Worm (Caenorhabditis elegans) whole organism, young adult: ENCODE measurements around the gene T02G5.3.

Experiments used
- B0019.2 ChIP-seq: fragments of 200-800 bp; sonication (Bioruptor generic); conservative IDR thresholded peaks from 2 replicates; pipeline ENCODE4 v1.3.6; 2022; ENCODE audit warnings: missing genetic modification reagents, missing genetic modification characterization, missing compliant biosample characterization
- D2030.7 ChIP-seq: fragments of 200-800 bp; sonication (Bioruptor generic); IDR thresholded peaks from 2 replicates; pipeline ENCODE4 v1.3.6; 2022; ENCODE audit warnings: missing genetic modification reagents, missing genetic modification characterization, missing compliant biosample characterization
- F23B12.7 ChIP-seq: sonication (generic microtip); optimal IDR thresholded peaks from 2 replicates; lab custom pipeline; 2017; ENCODE audit warnings: missing genetic modification characterization, mild to moderate bottlenecking, missing compliant biosample characterization, antibody characterized with exemption, moderate library complexity; ENCODE audit not compliant: insufficient read depth
- F33H1.4 ChIP-seq: fragments of 200-800 bp; sonication (Bioruptor generic); IDR thresholded peaks from 2 replicates; pipeline ENCODE4 v1.3.6; 2022; ENCODE audit warnings: missing genetic modification reagents, missing genetic modification characterization, missing compliant biosample characterization
- F37B4.10 ChIP-seq: fragments of 200-800 bp; sonication (Bioruptor generic); IDR thresholded peaks from 2 replicates; pipeline ENCODE4 v1.3.6; 2022; ENCODE audit warnings: missing genetic modification characterization, missing compliant biosample characterization
- F49E8.2 ChIP-seq: sonication (generic microtip); optimal IDR thresholded peaks from 3 replicates; lab custom pipeline; 2017; ENCODE audit warnings: missing genetic modification characterization, mild to moderate bottlenecking, missing compliant biosample characterization, antibody characterized with exemption, moderate library complexity; ENCODE audit not compliant: insufficient read depth
- F52B5.7 ChIP-seq: sonication (generic microtip); optimal IDR thresholded peaks from 2 replicates; lab custom pipeline; 2016; ENCODE audit warnings: mild to moderate bottlenecking, missing genetic modification characterization, missing compliant biosample characterization
- K11D2.4 ChIP-seq: fragments of 200-800 bp; sonication (Bioruptor generic); IDR thresholded peaks from 2 replicates; pipeline ENCODE4 v1.3.6; 2022; ENCODE audit warnings: missing genetic modification reagents, missing genetic modification characterization, missing compliant biosample characterization
- Y53F4B.3 ChIP-seq: fragments of 200-800 bp; sonication (Bioruptor generic); IDR thresholded peaks from 2 replicates; pipeline ENCODE4 v1.3.6; 2022; ENCODE audit warnings: missing genetic modification reagents, missing genetic modification characterization, missing compliant biosample characterization
- ZK185.1 ChIP-seq: sonication (generic microtip); optimal IDR thresholded peaks from 2 replicates; lab custom pipeline; 2016; ENCODE audit warnings: mild to moderate bottlenecking, missing genetic modification characterization, missing compliant biosample characterization; ENCODE audit not compliant: poor library complexity, severe bottlenecking
- aptf-3 ChIP-seq: fragments of 200-800 bp; sonication (Bioruptor generic); IDR thresholded peaks from 2 replicates; pipeline ENCODE4 v1.3.6; 2022; ENCODE audit warnings: missing genetic modification characterization, missing compliant biosample characterization
- attf-3 ChIP-seq: fragments of 200-800 bp; sonication (Bioruptor generic); conservative IDR thresholded peaks from 2 replicates; pipeline ENCODE4 v1.3.6; 2022; ENCODE audit warnings: missing genetic modification reagents, missing genetic modification characterization, missing compliant biosample characterization
- attf-5 ChIP-seq: fragments of 200-800 bp; sonication (Bioruptor generic); optimal IDR thresholded peaks from 2 replicates; lab custom pipeline; 2018; ENCODE audit warnings: mild to moderate bottlenecking, missing genetic modification characterization, missing compliant biosample characterization
- attf-6 ChIP-seq: fragments of 200-800 bp; sonication (Bioruptor generic); IDR thresholded peaks from 2 replicates; pipeline ENCODE4 v1.3.6; 2022; ENCODE audit warnings: missing genetic modification reagents, missing genetic modification characterization, missing compliant biosample characterization
- bed-1 ChIP-seq: fragments of 200-800 bp; sonication (Bioruptor generic); IDR thresholded peaks from 2 replicates; pipeline ENCODE4 v1.3.6; 2022; ENCODE audit warnings: missing genetic modification reagents, missing genetic modification characterization, missing compliant biosample characterization
- ccch-3 ChIP-seq: fragments of 200-800 bp; sonication (Bioruptor generic); optimal IDR thresholded peaks from 2 replicates; lab custom pipeline; 2018; ENCODE audit warnings: mild to moderate bottlenecking, missing genetic modification characterization, missing compliant biosample characterization
- ceh-100 ChIP-seq: fragments of 200-800 bp; sonication (Bioruptor generic); IDR thresholded peaks from 2 replicates; pipeline ENCODE4 v1.3.6; 2022; ENCODE audit warnings: missing genetic modification reagents, missing genetic modification characterization, missing compliant biosample characterization
- dox-1 ChIP-seq: fragments of 200-800 bp; sonication (Bioruptor generic); IDR thresholded peaks from 2 replicates; pipeline ENCODE4 v1.3.6; 2022; ENCODE audit warnings: missing genetic modification reagents, missing genetic modification characterization, missing compliant biosample characterization
- egl-18 ChIP-seq: fragments of 200-800 bp; sonication (Bioruptor generic); IDR thresholded peaks from 2 replicates; pipeline ENCODE4 v1.3.6; 2022; ENCODE audit warnings: missing genetic modification reagents, missing genetic modification characterization, missing compliant biosample characterization
- ekl-4 ChIP-seq: fragments of 200-800 bp; sonication (Bioruptor generic); IDR thresholded peaks from 2 replicates; pipeline ENCODE4 v1.3.6; 2022; ENCODE audit warnings: missing genetic modification reagents, missing genetic modification characterization, missing compliant biosample characterization
- him-1 ChIP-seq: sonication (generic microtip); optimal IDR thresholded peaks from 2 replicates; lab custom pipeline; 2016; ENCODE audit warnings: missing genotype, missing genetic modification reagents, missing genetic modification characterization, missing compliant biosample characterization
- hmg-1.2 ChIP-seq: fragments of 200-800 bp; sonication (Bioruptor generic); IDR thresholded peaks from 2 replicates; pipeline ENCODE4 v1.3.6; 2022; ENCODE audit warnings: missing genetic modification reagents, missing genetic modification characterization, missing compliant biosample characterization
- hrde-1 ChIP-seq: sonication (generic microtip); optimal IDR thresholded peaks from 2 replicates; lab custom pipeline; 2016; ENCODE audit warnings: missing genetic modification characterization, mild to moderate bottlenecking, missing compliant biosample characterization, moderate library complexity, missing genotype, missing genetic modification reagents, borderline replicate concordance
- hsf-1 ChIP-seq: fragments of 200-800 bp; sonication (Bioruptor generic); IDR thresholded peaks from 2 replicates; pipeline ENCODE4 v1.3.6; 2022; ENCODE audit warnings: missing genetic modification reagents, missing genetic modification characterization, missing compliant biosample characterization
- let-607 ChIP-seq, 2 experiments: fragments of 200-800 bp in 1 of 2; sonication (Bioruptor generic) in 1 of 2; sonication (generic microtip) in 1 of 2; optimal IDR thresholded peaks; 2 replicates each; lab custom pipeline; 2016 to 2018; ENCODE audit warnings: mild to moderate bottlenecking in 2 of 2, missing compliant biosample characterization in 2 of 2, missing genetic modification characterization in 2 of 2, moderate library complexity in 2 of 2, missing genotype in 1 of 2
- lin-35 ChIP-seq, 3 experiments: fragments of 150-350 bp in 2 of 3; sonication (generic microtip) in 1 of 3; optimal IDR thresholded peaks; 2 replicates each; lab custom pipeline; 2014 to 2018; ENCODE audit warnings: missing biosample characterization in 3 of 3, missing genetic modification characterization in 3 of 3, missing genetic modification reagents in 3 of 3
- lin-54 ChIP-seq: fragments of 200-800 bp; sonication (Bioruptor generic); optimal IDR thresholded peaks from 2 replicates; lab custom pipeline; 2018; ENCODE audit warnings: mild to moderate bottlenecking, missing genetic modification characterization, missing compliant biosample characterization
- lsl-1 ChIP-seq: fragments of 200-800 bp; sonication (Bioruptor generic); optimal IDR thresholded peaks from 2 replicates; lab custom pipeline; 2018; ENCODE audit warnings: mild to moderate bottlenecking, missing genetic modification characterization, moderate library complexity, missing compliant biosample characterization
- madf-10 ChIP-seq: sonication (generic microtip); optimal IDR thresholded peaks from 2 replicates; lab custom pipeline; 2016; ENCODE audit warnings: mild to moderate bottlenecking, missing genetic modification characterization, missing compliant biosample characterization
- mcd-1 ChIP-seq: fragments of 200-800 bp; sonication (Bioruptor generic); IDR thresholded peaks from 2 replicates; pipeline ENCODE4 v1.3.6; 2022; ENCODE audit warnings: missing genetic modification reagents, missing genetic modification characterization, missing compliant biosample characterization
- mxl-1 ChIP-seq: sonication (generic microtip); optimal IDR thresholded peaks from 2 replicates; lab custom pipeline; 2016; ENCODE audit warnings: missing genetic modification characterization, missing compliant biosample characterization
- nfya-2 ChIP-seq: fragments of 200-800 bp; sonication (Bioruptor generic); IDR thresholded peaks from 2 replicates; pipeline ENCODE4 v1.3.6; 2022; ENCODE audit warnings: missing genetic modification reagents, missing genetic modification characterization, missing compliant biosample characterization
- nhr-80 ChIP-seq: sonication (generic microtip); optimal IDR thresholded peaks from 2 replicates; lab custom pipeline; 2016; ENCODE audit warnings: missing genetic modification characterization, missing compliant biosample characterization
- repo-1 ChIP-seq: sonication (generic microtip); optimal IDR thresholded peaks from 2 replicates; lab custom pipeline; 2017; ENCODE audit warnings: mild to moderate bottlenecking, missing genetic modification characterization, missing compliant biosample characterization
- snpc-1.1 ChIP-seq: sonication (generic microtip); optimal IDR thresholded peaks from 2 replicates; lab custom pipeline; 2017; ENCODE audit warnings: missing genetic modification characterization, mild to moderate bottlenecking, missing compliant biosample characterization, antibody characterized with exemption, moderate library complexity, missing genotype, missing genetic modification reagents; ENCODE audit not compliant: insufficient read depth
- snpc-1.3 ChIP-seq: sonication (generic microtip); optimal IDR thresholded peaks from 2 replicates; lab custom pipeline; 2017; ENCODE audit warnings: missing genetic modification characterization, mild to moderate bottlenecking, missing compliant biosample characterization, antibody characterized with exemption, moderate library complexity, missing genotype, missing genetic modification reagents; ENCODE audit not compliant: insufficient read depth
- snpc-3.4 ChIP-seq: sonication (generic microtip); optimal IDR thresholded peaks from 2 replicates; lab custom pipeline; 2017; ENCODE audit warnings: missing genetic modification characterization, mild to moderate bottlenecking, missing compliant biosample characterization, antibody characterized with exemption, moderate library complexity, missing genotype, missing genetic modification reagents
- tlf-1 ChIP-seq: fragments of 200-800 bp; sonication (Bioruptor generic); optimal IDR thresholded peaks from 2 replicates; lab custom pipeline; 2018; ENCODE audit warnings: mild to moderate bottlenecking, missing genetic modification characterization, missing compliant biosample characterization
- xnd-1 ChIP-seq: sonication (generic microtip); optimal IDR thresholded peaks from 2 replicates; lab custom pipeline; 2016; ENCODE audit warnings: missing genotype, missing genetic modification reagents, missing genetic modification characterization, missing compliant biosample characterization
- ztf-18 ChIP-seq: sonication (generic microtip); optimal IDR thresholded peaks from 2 replicates; lab custom pipeline; 2016; ENCODE audit warnings: missing genotype, mild to moderate bottlenecking, missing genetic modification characterization, missing compliant biosample characterization
- ztf-22 ChIP-seq: fragments of 200-800 bp; sonication (Bioruptor generic); optimal IDR thresholded peaks from 2 replicates; lab custom pipeline; 2018; ENCODE audit warnings: mild to moderate bottlenecking, missing genetic modification characterization, moderate library complexity, missing compliant biosample characterization

T02G5.3 gene

DNA sequence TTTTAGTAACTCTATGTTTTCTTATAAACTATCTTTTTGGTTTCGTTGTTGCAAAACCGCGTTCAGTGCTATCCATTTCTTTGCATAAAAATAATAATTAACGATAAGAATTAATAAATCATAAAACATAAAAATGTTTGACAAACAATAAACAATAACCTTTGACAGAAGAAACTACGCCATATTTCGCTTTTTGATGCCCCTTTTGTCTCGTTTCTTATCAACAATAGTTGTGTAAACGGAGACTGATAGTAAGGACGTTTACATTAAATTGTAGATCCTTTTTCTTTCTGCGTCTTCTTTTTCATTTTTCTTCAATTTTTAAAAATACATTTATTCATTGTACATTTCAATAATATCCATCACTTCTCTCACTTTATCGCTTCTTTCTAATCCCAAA is 45.9 kb downstream of the T02G5.3 start:
- TF ChIP-seq ccch-3 (GFP tag; lab: Kevin White, UChicago): no peak
- TF ChIP-seq ztf-22 (GFP tag; lab: Kevin White, UChicago): no peak
- TF ChIP-seq nhr-80 (tag; lab: Kevin White, UChicago): peak; percentile 28

DNA sequence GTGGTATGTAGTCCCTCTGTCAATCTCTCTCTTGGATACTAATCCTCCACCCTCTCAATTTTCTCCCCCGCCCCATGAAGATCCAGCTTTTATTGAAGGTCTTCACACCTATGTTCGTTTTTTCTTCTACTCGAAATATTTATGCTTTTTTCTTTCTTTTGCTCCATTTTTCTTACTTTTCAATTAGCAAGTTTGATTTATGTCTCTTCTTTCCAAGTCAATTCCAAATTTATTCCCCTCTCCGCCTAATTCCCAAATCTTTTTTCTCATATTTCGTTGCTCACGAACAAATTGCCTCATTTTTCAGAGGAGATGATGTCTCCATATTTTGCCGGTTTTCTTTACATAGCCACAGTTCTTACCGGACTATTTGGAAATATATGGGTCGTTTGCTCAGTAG is 51.1 kb downstream of the T02G5.3 start, which contains the start of gene npr-31:
Gene npr-31 (plus strand): TSS at position 301 of the 400 bp plus-strand sequence.
- TF ChIP-seq Y53F4B.3 (GFP tag; lab: Robert Waterston, UW) (no peak), D2030.7 (GFP tag; lab: Robert Waterston, UW) (no peak), aptf-3 (GFP tag; lab: Robert Waterston, UW) (no peak), attf-5 (GFP tag; lab: Kevin White, UChicago) (no peak), F33H1.4 (GFP tag; lab: Robert Waterston, UW) (no peak), nfya-2 (GFP tag; lab: Robert Waterston, UW) (no peak), F52B5.7 (tag; lab: Kevin White, UChicago) (no peak), attf-6 (no peak), ceh-100 (GFP tag; lab: Robert Waterston, UW) (no peak), madf-10 (tag; lab: Kevin White, UChicago) (no peak)

DNA sequence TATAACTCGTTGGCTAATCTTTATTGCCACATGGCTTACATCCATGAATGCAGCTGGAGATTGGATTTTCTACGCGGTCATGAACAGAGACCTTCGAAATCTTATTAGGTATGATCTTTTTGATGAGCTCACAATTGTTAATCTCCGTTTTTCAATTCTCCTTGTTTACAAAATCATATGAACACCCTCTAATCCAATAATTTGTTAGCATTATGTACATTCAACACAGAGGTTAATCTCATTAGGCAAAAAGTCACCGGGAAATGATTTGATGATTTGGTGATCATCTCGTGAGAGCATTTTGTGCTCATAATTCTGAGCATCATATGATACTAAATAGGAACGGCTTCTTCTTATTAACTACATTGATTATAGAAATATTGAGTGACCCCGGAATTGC is 53.1 kb downstream of the T02G5.3 start:
- TF ChIP-seq ekl-4 (GFP tag; lab: Robert Waterston, UW): no peak
- TF ChIP-seq let-607 (tag; optimal IDR thresholded peaks at IDR 0.05; lab: Kevin White, UChicago): no peak
- TF ChIP-seq ceh-100 (GFP tag; lab: Robert Waterston, UW): no peak
- no peak for TF ChIP-seq dox-1 (GFP tag; lab: Robert Waterston, UW)
- no peak for TF ChIP-seq repo-1 (tag; lab: Kevin White, UChicago)
- TF ChIP-seq K11D2.4 (GFP tag; lab: Robert Waterston, UW): no peak
- TF ChIP-seq bed-1 (GFP tag; lab: Robert Waterston, UW): no peak
- TF ChIP-seq him-1 (tag; lab: Kevin White, UChicago): no peak
- TF ChIP-seq nfya-2 (GFP tag; lab: Robert Waterston, UW): no peak

DNA sequence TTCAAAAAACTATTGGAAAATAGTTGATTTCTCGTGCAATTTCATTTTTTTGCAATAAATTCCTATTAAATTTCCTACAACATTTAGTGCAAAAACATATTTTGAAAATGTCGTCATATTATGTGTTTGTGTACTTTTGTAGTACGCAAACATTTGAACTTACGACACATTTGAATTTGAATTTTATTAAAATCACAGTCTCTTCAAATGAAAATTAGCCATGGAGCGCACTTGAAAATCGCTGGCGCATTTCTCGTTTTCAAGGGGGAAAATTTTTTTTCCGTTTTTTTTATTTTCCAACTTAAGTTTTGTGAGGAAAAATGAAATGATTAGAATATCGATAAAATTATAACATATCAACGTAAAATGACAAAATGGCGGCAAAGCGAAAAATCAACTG is 54.4 kb downstream of the T02G5.3 start:
- TF ChIP-seq D2030.7 (GFP tag; lab: Robert Waterston, UW) (peak; percentile 60), attf-5 (GFP tag; lab: Kevin White, UChicago) (peak; percentile 68), mxl-1 (tag; lab: Kevin White, UChicago) (no peak), snpc-1.3 (peak; percentile 73), lin-54 (GFP tag; lab: Kevin White, UChicago) (peak; percentile 85), F33H1.4 (GFP tag; lab: Robert Waterston, UW) (peak; percentile 61), B0019.2 (GFP tag; lab: Robert Waterston, UW) (peak; percentile 61), ztf-18 (tag; lab: Kevin White, UChicago) (peak; percentile 91), F49E8.2 (peak; percentile 70), F37B4.10 (no peak), mcd-1 (GFP tag; lab: Robert Waterston, UW) (peak; percentile 88; the same call in 1 of the 2 replicates), ZK185.1 (peak; percentile 35), hrde-1 (tag; lab: Kevin White, UChicago) (peak; percentile 46), snpc-3.4 (tag; lab: Kevin White, UChicago) (peak; percentile 78), hmg-1.2 (GFP tag; lab: Robert Waterston, UW) (peak; percentile 53; the same call in 1 of the 2 replicates), hsf-1 (GFP tag; lab: Robert Waterston, UW) (no peak), F23B12.7 (peak; percentile 34), attf-3 (GFP tag; lab: Robert Waterston, UW) (peak; percentile 31; the same call in 1 of the 2 replicates), ceh-100 (GFP tag; lab: Robert Waterston, UW) (peak; percentile 55; the same call in 1 of the 2 replicates), snpc-1.1 (peak; percentile 65), xnd-1 (tag; lab: Kevin White, UChicago) (peak; percentile 51), lsl-1 (GFP tag; lab: Kevin White, UChicago) (peak; percentile 84), egl-18 (no peak), lin-35 (GFP tag; optimal IDR thresholded peaks at IDR 0.05; lab: Kevin White, UChicago) (peak in 1 of 3 experiments; percentile 76), tlf-1 (GFP tag; lab: Kevin White, UChicago) (peak; percentile 55)
